Fruit fly (Drosophila melanogaster) whole organism, embryonic: ENCODE results near the gene Ythdc1.
A peak's percentile ranks its signal among the peaks of the same experiment; 100 is the strongest.

Experiments used
- Atf6 ChIP-seq: fragments of 200-800 bp; sonication (Bioruptor generic); IDR thresholded peaks from 2 replicates; pipeline ENCODE4 v1.3.6; 2022; ENCODE audit warnings: missing biosample characterization, missing genetic modification characterization
- BtbVII ChIP-seq: fragments of 200-800 bp; sonication (Bioruptor generic); optimal IDR thresholded peaks from 3 replicates; lab custom pipeline; 2017; ENCODE audit warnings: missing biosample characterization, mild to moderate bottlenecking, missing genetic modification characterization
- CG11456 ChIP-seq: fragments of 200-800 bp; sonication (Bioruptor generic); IDR thresholded peaks from 3 replicates; pipeline ENCODE4 v1.3.6; 2022; ENCODE audit warnings: missing biosample characterization, missing genetic modification characterization
- CG11695 ChIP-seq: fragments of 200-800 bp; sonication (Bioruptor generic); IDR thresholded peaks from 3 replicates; pipeline ENCODE4 v1.3.6; 2022; ENCODE audit warnings: missing biosample characterization, missing genetic modification characterization
- CG1792 ChIP-seq: fragments of 200-800 bp; sonication (Bioruptor generic); optimal IDR thresholded peaks from 2 replicates; lab custom pipeline; 2016; ENCODE audit warnings: missing biosample characterization, missing genetic modification characterization
- CG18476 ChIP-seq: fragments of 200-800 bp; sonication (Bioruptor generic); optimal IDR thresholded peaks from 2 replicates; lab custom pipeline; 2016; ENCODE audit warnings: missing biosample characterization, mild to moderate bottlenecking, missing genetic modification characterization
- CG18764 ChIP-seq: fragments of 200-800 bp; sonication (Bioruptor generic); optimal IDR thresholded peaks from 3 replicates; lab custom pipeline; 2016; ENCODE audit warnings: missing biosample characterization, missing genetic modification characterization
- CG4328 ChIP-seq: fragments of 200-800 bp; sonication (Bioruptor generic); optimal IDR thresholded peaks from 3 replicates; lab custom pipeline; 2017; ENCODE audit warnings: missing biosample characterization, missing genetic modification reagents, missing genetic modification characterization
- CG6175 ChIP-seq: fragments of 200-800 bp; sonication (Bioruptor generic); IDR thresholded peaks from 3 replicates; pipeline ENCODE4 v1.3.6; 2022; ENCODE audit warnings: missing biosample characterization, missing genetic modification characterization
- CG6254 ChIP-seq: fragments of 200-800 bp; sonication (Bioruptor generic); optimal IDR thresholded peaks from 3 replicates; lab custom pipeline; 2017; ENCODE audit warnings: mild to moderate bottlenecking, missing biosample characterization, missing genetic modification reagents, missing genetic modification characterization
- CG6683 ChIP-seq: fragments of 200-800 bp; sonication (Bioruptor generic); optimal IDR thresholded peaks from 2 replicates; lab custom pipeline; 2017; ENCODE audit warnings: missing biosample characterization, mild to moderate bottlenecking, missing genetic modification characterization, missing genetic modification reagents
- CG6791 ChIP-seq: fragments of 200-800 bp; sonication (Bioruptor generic); IDR thresholded peaks from 3 replicates; pipeline ENCODE4 v1.3.6; 2022; ENCODE audit warnings: missing biosample characterization, missing genetic modification characterization; ENCODE audit not compliant: partially characterized antibody
- CG6813 ChIP-seq: fragments of 200-800 bp; sonication (Bioruptor generic); optimal IDR thresholded peaks from 2 replicates; lab custom pipeline; 2017; ENCODE audit warnings: missing biosample characterization, missing genetic modification characterization, mild to moderate bottlenecking, moderate library complexity, missing genetic modification reagents
- CG7839 ChIP-seq: fragments of 200-800 bp; sonication (Bioruptor generic); optimal IDR thresholded peaks from 3 replicates; lab custom pipeline; 2018; ENCODE audit warnings: missing biosample characterization, mild to moderate bottlenecking, missing genetic modification characterization, moderate library complexity
- CG7928 ChIP-seq: fragments of 200-800 bp; sonication (Bioruptor generic); optimal IDR thresholded peaks from 2 replicates; lab custom pipeline; 2017; ENCODE audit warnings: missing biosample characterization, mild to moderate bottlenecking, missing genetic modification characterization
- CG7987 ChIP-seq: fragments of 200-800 bp; sonication (Bioruptor generic); optimal IDR thresholded peaks from 2 replicates; lab custom pipeline; 2018; ENCODE audit warnings: missing biosample characterization, mild to moderate bottlenecking, missing genetic modification characterization, moderate library complexity
- CG9215 ChIP-seq: fragments of 200-800 bp; sonication (Bioruptor generic); IDR thresholded peaks from 2 replicates; pipeline ENCODE4 v1.3.6; 2022; ENCODE audit warnings: missing biosample characterization, missing genetic modification characterization
- D19A ChIP-seq: fragments of 200-800 bp; optimal IDR thresholded peaks from 3 replicates; lab custom pipeline; 2019; ENCODE audit warnings: missing biosample characterization, mild to moderate bottlenecking, missing genetic modification characterization, moderate library complexity
- Dek ChIP-seq: fragments of 200-800 bp; sonication (Bioruptor generic); optimal IDR thresholded peaks from 3 replicates; lab custom pipeline; 2019; ENCODE audit warnings: missing biosample characterization, mild to moderate bottlenecking, missing genetic modification characterization, moderate library complexity
- H2.0 ChIP-seq: fragments of 200-800 bp; sonication (Bioruptor generic); IDR thresholded peaks from 2 replicates; pipeline ENCODE4 v1.3.6; 2022; ENCODE audit warnings: missing biosample characterization, missing genetic modification characterization
- Hmx ChIP-seq: fragments of 200-800 bp; sonication (Bioruptor generic); optimal IDR thresholded peaks from 2 replicates; lab custom pipeline; 2016; ENCODE audit warnings: missing biosample characterization, missing genetic modification characterization
- MBD-R2 ChIP-seq: fragments of 200-800 bp; sonication (Bioruptor generic); IDR thresholded peaks from 2 replicates; pipeline ENCODE4 v1.3.6; 2022; ENCODE audit warnings: missing biosample characterization, missing genetic modification characterization
- Mes4 ChIP-seq: fragments of 200-800 bp; sonication (Bioruptor generic); optimal IDR thresholded peaks from 2 replicates; lab custom pipeline; 2016; ENCODE audit warnings: missing biosample characterization, missing genetic modification characterization
- PHDP ChIP-seq: fragments of 200-800 bp; sonication (Bioruptor generic); optimal IDR thresholded peaks from 3 replicates; lab custom pipeline; 2018; ENCODE audit warnings: missing biosample characterization, mild to moderate bottlenecking, missing genetic modification characterization, moderate library complexity
- Sry-δ ChIP-seq: fragments of 200-800 bp; sonication (Bioruptor generic); optimal IDR thresholded peaks from 2 replicates; lab custom pipeline; 2016; ENCODE audit warnings: missing biosample characterization, missing genetic modification characterization
- TFAM ChIP-seq: fragments of 200-800 bp; sonication (Bioruptor generic); optimal IDR thresholded peaks from 2 replicates; lab custom pipeline; 2017; ENCODE audit warnings: missing biosample characterization, missing genetic modification characterization, inconsistent platforms
- Taf1 ChIP-seq: fragments of 200-800 bp; sonication (Bioruptor generic); IDR thresholded peaks from 2 replicates; pipeline ENCODE4 v1.3.6; 2022; ENCODE audit warnings: missing biosample characterization, missing genetic modification characterization
- Xrp1 ChIP-seq: fragments of 200-800 bp; sonication (Bioruptor generic); IDR thresholded peaks from 2 replicates; pipeline ENCODE4 v1.3.6; 2022; ENCODE audit warnings: missing biosample characterization, missing genetic modification characterization
- ara ChIP-seq: fragments of 200-800 bp; sonication (Bioruptor generic); IDR thresholded peaks from 2 replicates; pipeline ENCODE4 v1.3.6; 2022; ENCODE audit warnings: missing biosample characterization, missing genetic modification characterization
- br ChIP-seq: fragments of >200 bp; optimal IDR thresholded peaks from 2 replicates; lab custom pipeline; 2017
- cad ChIP-seq: fragments of >200 bp; optimal IDR thresholded peaks from 2 replicates; lab custom pipeline; 2017; ENCODE audit warnings: missing biosample characterization, missing genetic modification characterization
- cas ChIP-seq: fragments of 200-800 bp; sonication (Bioruptor generic); IDR thresholded peaks from 2 replicates; pipeline ENCODE4 v1.3.6; 2022; ENCODE audit warnings: missing biosample characterization, missing genetic modification characterization
- danr ChIP-seq: fragments of 200-800 bp; sonication (Bioruptor generic); IDR thresholded peaks from 2 replicates; pipeline ENCODE4 v1.3.6; 2022; ENCODE audit warnings: missing biosample characterization, missing genetic modification characterization
- eyg ChIP-seq: fragments of 200-800 bp; sonication (Bioruptor generic); optimal IDR thresholded peaks from 3 replicates; lab custom pipeline; 2016; ENCODE audit warnings: missing biosample characterization, missing genetic modification characterization
- fd64A ChIP-seq: fragments of 200-800 bp; sonication (Bioruptor generic); optimal IDR thresholded peaks from 3 replicates; lab custom pipeline; 2018; ENCODE audit warnings: missing biosample characterization, mild to moderate bottlenecking, missing genetic modification characterization
- fd96Cb ChIP-seq: fragments of 200-800 bp; sonication (Bioruptor generic); optimal IDR thresholded peaks from 2 replicates; lab custom pipeline; 2018; ENCODE audit warnings: missing biosample characterization, mild to moderate bottlenecking, missing genetic modification characterization, moderate library complexity
- gfzf ChIP-seq: fragments of 200-800 bp; sonication (Bioruptor generic); optimal IDR thresholded peaks from 2 replicates; lab custom pipeline; 2016; ENCODE audit warnings: missing biosample characterization, mild to moderate bottlenecking, missing genetic modification characterization, moderate library complexity
- gsb ChIP-seq: fragments of 200-800 bp; sonication (Bioruptor generic); IDR thresholded peaks from 2 replicates; pipeline ENCODE4 v1.3.6; 2022; ENCODE audit warnings: missing biosample characterization, missing genetic modification characterization
- gsb-n ChIP-seq: fragments of 200-800 bp; sonication (Bioruptor generic); optimal IDR thresholded peaks from 3 replicates; lab custom pipeline; 2018; ENCODE audit warnings: missing biosample characterization, mild to moderate bottlenecking, missing genetic modification characterization
- h ChIP-seq: fragments of >200 bp; optimal IDR thresholded peaks from 2 replicates; lab custom pipeline; 2017
- ham ChIP-seq: fragments of 200-800 bp; sonication (Bioruptor generic); IDR thresholded peaks from 2 replicates; pipeline ENCODE4 v1.3.6; 2022; ENCODE audit warnings: missing biosample characterization, missing genetic modification characterization
- kay ChIP-seq: fragments of 200-800 bp; sonication (Bioruptor generic); optimal IDR thresholded peaks from 2 replicates; lab custom pipeline; 2016; ENCODE audit warnings: missing biosample characterization, missing genetic modification characterization
- lmd ChIP-seq: fragments of 200-800 bp; sonication (Bioruptor generic); IDR thresholded peaks from 2 replicates; pipeline ENCODE4 v1.3.6; 2022; ENCODE audit warnings: missing biosample characterization, missing genetic modification characterization
- pfk ChIP-seq: fragments of 200-800 bp; sonication (Bioruptor generic); optimal IDR thresholded peaks from 2 replicates; lab custom pipeline; 2018; ENCODE audit warnings: missing biosample characterization, mild to moderate bottlenecking, missing genetic modification characterization, moderate library complexity
- pros ChIP-seq: fragments of 200-800 bp; sonication (Bioruptor generic); optimal IDR thresholded peaks from 3 replicates; lab custom pipeline; 2019; ENCODE audit warnings: missing biosample characterization, mild to moderate bottlenecking, missing genetic modification characterization, moderate library complexity
- ranshi ChIP-seq: fragments of 200-800 bp; sonication (Bioruptor generic); IDR thresholded peaks from 2 replicates; pipeline ENCODE4 v1.3.6; 2022; ENCODE audit warnings: missing biosample characterization, missing genetic modification characterization
- run ChIP-seq: fragments of 200-800 bp; sonication (Bioruptor generic); optimal IDR thresholded peaks from 3 replicates; lab custom pipeline; 2018; ENCODE audit warnings: missing biosample characterization, mild to moderate bottlenecking, missing genetic modification characterization
- twi ChIP-seq: fragments of 200-800 bp; optimal IDR thresholded peaks from 2 replicates; lab custom pipeline; 2019; ENCODE audit warnings: missing biosample characterization, mild to moderate bottlenecking, missing genetic modification characterization, moderate library complexity
- unpg ChIP-seq: fragments of 200-800 bp; sonication (Bioruptor generic); optimal IDR thresholded peaks from 3 replicates; lab custom pipeline; 2018; ENCODE audit warnings: missing biosample characterization, mild to moderate bottlenecking, missing genetic modification characterization, moderate library complexity
- vfl ChIP-seq: fragments of 200-800 bp; sonication (Bioruptor generic); optimal IDR thresholded peaks from 2 replicates; lab custom pipeline; 2016; ENCODE audit warnings: missing biosample characterization, missing genetic modification characterization
- zf30C ChIP-seq: fragments of 200-800 bp; sonication (Bioruptor generic); optimal IDR thresholded peaks from 3 replicates; lab custom pipeline; 2018; ENCODE audit warnings: missing biosample characterization, mild to moderate bottlenecking, missing genetic modification characterization

Gene Ythdc1

DNA sequence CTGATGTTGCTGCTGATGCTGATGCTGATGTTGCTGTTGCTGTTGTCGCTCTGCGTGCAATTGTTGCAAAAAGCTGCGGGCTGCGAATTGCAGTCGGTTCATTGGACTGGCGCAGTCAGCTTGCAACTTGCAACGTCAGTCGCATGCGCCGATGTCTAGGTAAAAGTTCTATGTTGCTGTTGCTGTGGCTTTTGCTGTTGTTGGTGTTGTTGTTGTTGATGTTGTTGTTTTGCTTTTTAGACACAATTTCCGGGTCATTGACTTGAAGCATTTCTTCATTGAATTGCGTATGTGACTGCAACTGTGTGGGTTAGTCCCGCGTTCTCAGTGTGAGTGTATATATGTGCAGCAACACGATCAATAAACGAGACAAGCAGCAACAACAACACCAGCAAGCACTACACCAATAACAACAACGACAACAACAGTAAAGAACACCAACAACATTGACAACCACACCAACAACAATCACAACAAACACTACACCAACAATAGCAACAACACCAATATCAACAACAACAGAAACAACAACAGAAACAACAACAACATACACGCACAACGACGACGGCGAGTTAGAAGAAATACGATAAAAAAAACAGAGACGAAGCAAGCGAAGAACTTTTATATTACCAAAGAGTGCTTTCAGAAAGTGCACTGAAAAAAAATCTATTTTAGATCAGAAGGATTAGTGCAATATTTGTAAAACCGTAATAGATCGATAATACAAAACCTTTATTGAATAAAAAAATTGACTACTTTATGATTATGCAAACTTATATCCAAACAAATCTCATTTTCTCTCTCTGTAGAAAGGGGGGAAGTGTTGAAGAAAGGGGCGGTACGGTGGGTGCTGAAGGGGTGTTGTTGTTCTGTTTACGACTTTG is 20.2 kb upstream of the Ythdc1 start (continued):
- TF ChIP-seq CG11456 (GFP tag; lab: Robert Waterston, UW) (peak; percentile 62), CG7987 (peak; percentile 12), CG6175 (GFP tag; lab: Robert Waterston, UW) (peak; percentile 5; the same call in 1 of the 3 replicates), CG6683 (peak; percentile 55), eyg (peak; percentile 38), ham (no peak), PHDP (tag; lab: Kevin White, UChicago) (peak; percentile 64), BtbVII (GFP tag; lab: Kevin White, UChicago) (peak; percentile 41), CG1792 (peak; percentile 80), CG6813 (GFP tag; lab: Kevin White, UChicago) (no peak), kay (GFP tag; lab: Kevin White, UChicago) (peak; percentile 74), CG11695 (GFP tag; lab: Robert Waterston, UW) (peak; percentile 62; the same call in 2 of the 3 replicates), h (no peak), ranshi (GFP tag; lab: Robert Waterston, UW) (peak; percentile 87), Atf6 (GFP tag; lab: Robert Waterston, UW) (0 out of 2 replicates have a peak, but pooled peaks have one; percentile 22), fd96Cb (tag; lab: Kevin White, UChicago) (peak; percentile 85), ara (GFP tag; lab: Robert Waterston, UW) (peak; percentile 88), gsb-n (peak; percentile 87), CG18476 (GFP tag; lab: Kevin White, UChicago) (peak; percentile 66)

DNA sequence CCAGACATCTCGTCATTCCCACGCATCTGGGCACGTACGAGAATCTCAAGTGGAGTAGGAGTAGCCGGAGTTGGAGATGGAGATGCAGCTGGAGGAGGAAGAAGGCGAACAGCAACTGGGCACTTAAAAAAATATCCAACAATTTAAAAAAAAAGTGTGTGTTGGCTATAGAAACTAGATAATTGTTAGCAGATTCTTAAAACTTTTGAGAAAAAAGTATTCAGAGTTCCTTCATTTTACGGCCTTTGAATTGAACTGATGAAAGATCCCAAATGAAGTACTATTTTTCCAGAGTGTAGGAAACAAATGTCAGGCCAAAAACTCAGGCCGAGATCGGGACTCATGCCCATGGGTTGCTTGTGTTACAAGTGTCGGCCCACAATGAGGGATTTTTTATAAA is 17.9 kb upstream of the Ythdc1 start:
- TF ChIP-seq Taf1 (no peak), br (lab: Kevin White, UChicago) (no peak), CG7928 (GFP tag; lab: Kevin White, UChicago) (no peak), cad (no peak), fd64A (GFP tag; lab: Kevin White, UChicago) (no peak), Hmx (GFP tag; lab: Kevin White, UChicago) (no peak), Xrp1 (GFP tag; lab: Robert Waterston, UW) (peak; percentile 60; the same call in 1 of the 2 replicates), pros (GFP tag; lab: Kevin White, UChicago) (no peak), CG9215 (GFP tag; lab: Robert Waterston, UW) (no peak), run (tag; lab: Kevin White, UChicago) (no peak), CG7839 (tag; lab: Kevin White, UChicago) (no peak), gfzf (GFP tag; lab: Kevin White, UChicago) (no peak), lmd (GFP tag; lab: Robert Waterston, UW) (no peak), twi (tag; lab: Kevin White, UChicago) (peak; percentile 62), TFAM (no peak), CG4328 (GFP tag; lab: Kevin White, UChicago) (no peak), Mes4 (GFP tag; lab: Kevin White, UChicago) (peak; percentile 3), gsb (GFP tag; lab: Robert Waterston, UW) (no peak), Sry-δ (GFP tag; lab: Kevin White, UChicago) (no peak), CG6791 (no peak), cas (GFP tag; lab: Robert Waterston, UW) (no peak), D19A (tag; lab: Kevin White, UChicago) (peak; percentile 17), Dek (tag; lab: Kevin White, UChicago) (no peak), unpg (GFP tag; lab: Kevin White, UChicago) (peak; percentile 4), CG18764 (GFP tag; lab: Kevin White, UChicago) (no peak), vfl (GFP tag; lab: Kevin White, UChicago) (no peak), pfk (GFP tag; lab: Kevin White, UChicago) (no peak), CG6254 (peak; percentile 35), zf30C (GFP tag; lab: Kevin White, UChicago) (peak; percentile 84), H2.0 (GFP tag; lab: Robert Waterston, UW) (no peak), danr (GFP tag; lab: Robert Waterston, UW) (no peak), MBD-R2 (GFP tag; lab: Robert Waterston, UW) (no peak)
